Fruit fly (Drosophila melanogaster) whole organism, embryonic: ENCODE results near the gene bsh.

ENCODE experiments used
- Adf1 ChIP-seq: fragments of 200-800 bp; sonication (Bioruptor generic); IDR thresholded peaks from 2 replicates; pipeline ENCODE4 v1.3.6; 2022; ENCODE audit warnings: missing biosample characterization, missing genetic modification characterization
- BEAF-32 ChIP-seq: fragments of 200-800 bp; sonication (Bioruptor generic); optimal IDR thresholded peaks from 3 replicates; lab custom pipeline; 2017; ENCODE audit warnings: missing biosample characterization, missing genetic modification characterization, mild to moderate bottlenecking, moderate library complexity, missing genetic modification reagents
- Blimp-1 ChIP-seq: fragments of 200-800 bp; sonication (Bioruptor generic); optimal IDR thresholded peaks from 3 replicates; lab custom pipeline; 2018; ENCODE audit warnings: missing biosample characterization, missing genetic modification characterization, mild to moderate bottlenecking, moderate library complexity, missing genetic modification reagents
- CG10267 ChIP-seq: fragments of 200-800 bp; sonication (Bioruptor generic); optimal IDR thresholded peaks from 2 replicates; lab custom pipeline; 2018; ENCODE audit warnings: missing biosample characterization, mild to moderate bottlenecking, missing genetic modification characterization, moderate library complexity
- CG11695 ChIP-seq: fragments of 200-800 bp; sonication (Bioruptor generic); IDR thresholded peaks from 3 replicates; pipeline ENCODE4 v1.3.6; 2022; ENCODE audit warnings: missing biosample characterization, missing genetic modification characterization
- CG12659 ChIP-seq: fragments of 200-800 bp; sonication (Bioruptor generic); optimal IDR thresholded peaks from 3 replicates; lab custom pipeline; 2017; ENCODE audit warnings: mild to moderate bottlenecking, missing biosample characterization, missing genetic modification reagents, missing genetic modification characterization
- CG17186 ChIP-seq: fragments of 200-800 bp; sonication (Bioruptor generic); optimal IDR thresholded peaks from 3 replicates; lab custom pipeline; 2017; ENCODE audit warnings: missing biosample characterization, missing genetic modification reagents, missing genetic modification characterization
- CG32532 ChIP-seq: fragments of 200-800 bp; sonication (Bioruptor generic); IDR thresholded peaks from 2 replicates; pipeline ENCODE4 v1.3.6; 2022; ENCODE audit warnings: missing biosample characterization, missing genetic modification characterization
- CG32772 ChIP-seq: fragments of 200-800 bp; sonication (Bioruptor generic); IDR thresholded peaks from 2 replicates; pipeline ENCODE4 v1.3.6; 2022; ENCODE audit warnings: missing biosample characterization, missing genetic modification characterization
- CG33213 ChIP-seq: fragments of 200-800 bp; sonication (Bioruptor generic); optimal IDR thresholded peaks from 3 replicates; lab custom pipeline; 2016; ENCODE audit warnings: missing biosample characterization, missing genetic modification characterization
- CG3726 ChIP-seq: fragments of 200-800 bp; sonication (Bioruptor generic); IDR thresholded peaks from 3 replicates; pipeline ENCODE4, ENCODE4 v1.3.6; 2022; ENCODE audit warnings: missing biosample characterization, missing genetic modification characterization
- CG4707 ChIP-seq: fragments of 200-800 bp; sonication (Bioruptor generic); optimal IDR thresholded peaks from 2 replicates; lab custom pipeline; 2018; ENCODE audit warnings: missing biosample characterization, mild to moderate bottlenecking, missing genetic modification characterization, moderate library complexity
- CG7372 ChIP-seq: fragments of 200-800 bp; sonication (Bioruptor generic); IDR thresholded peaks from 2 replicates; pipeline ENCODE4 v1.3.6; 2022; ENCODE audit warnings: missing biosample characterization, missing genetic modification characterization
- CG7987 ChIP-seq: fragments of 200-800 bp; sonication (Bioruptor generic); optimal IDR thresholded peaks from 2 replicates; lab custom pipeline; 2018; ENCODE audit warnings: missing biosample characterization, mild to moderate bottlenecking, missing genetic modification characterization, moderate library complexity
- CG8924 ChIP-seq: fragments of 200-800 bp; optimal IDR thresholded peaks from 3 replicates; lab custom pipeline; 2019; ENCODE audit warnings: missing biosample characterization, mild to moderate bottlenecking, missing genetic modification characterization, moderate library complexity
- CG9609 ChIP-seq: fragments of 200-800 bp; sonication (Bioruptor generic); optimal IDR thresholded peaks from 3 replicates; lab custom pipeline; 2016; ENCODE audit warnings: missing biosample characterization, missing genetic modification characterization
- CHES-1-like ChIP-seq: fragments of 200-800 bp; sonication (Bioruptor generic); optimal IDR thresholded peaks from 2 replicates; lab custom pipeline; 2016; ENCODE audit warnings: missing biosample characterization, missing genetic modification characterization
- CoRest ChIP-seq: fragments of 200-800 bp; sonication (Bioruptor generic); optimal IDR thresholded peaks from 3 replicates; lab custom pipeline; 2018; ENCODE audit warnings: missing biosample characterization, mild to moderate bottlenecking, missing genetic modification characterization, moderate library complexity
- Dbx ChIP-seq: fragments of 200-800 bp; sonication (Bioruptor generic); IDR thresholded peaks from 3 replicates; pipeline ENCODE4 v1.3.6; 2022; ENCODE audit warnings: missing biosample characterization, missing genetic modification characterization
- Deaf1 ChIP-seq: fragments of 200-800 bp; optimal IDR thresholded peaks from 3 replicates; lab custom pipeline; 2019; ENCODE audit warnings: missing biosample characterization, mild to moderate bottlenecking, missing genetic modification characterization, moderate library complexity
- Dp ChIP-seq: fragments of 200-800 bp; sonication (Bioruptor generic); optimal IDR thresholded peaks from 2 replicates; lab custom pipeline; 2018; ENCODE audit warnings: missing biosample characterization, mild to moderate bottlenecking, missing genetic modification characterization, moderate library complexity
- E2f2 ChIP-seq: fragments of 200-800 bp; sonication (Bioruptor generic); IDR thresholded peaks from 2 replicates; pipeline ENCODE4 v1.3.6; 2022; ENCODE audit warnings: missing biosample characterization, missing genetic modification characterization
- HmgZ ChIP-seq: fragments of 200-800 bp; sonication (Bioruptor generic); optimal IDR thresholded peaks from 2 replicates; lab custom pipeline; 2018; ENCODE audit warnings: missing biosample characterization, mild to moderate bottlenecking, missing genetic modification characterization
- Hmr ChIP-seq: fragments of 200-800 bp; sonication (Bioruptor generic); optimal IDR thresholded peaks from 3 replicates; lab custom pipeline; 2017; ENCODE audit warnings: mild to moderate bottlenecking, missing biosample characterization, missing genetic modification reagents, missing genetic modification characterization
- Mes4 ChIP-seq: fragments of 200-800 bp; sonication (Bioruptor generic); optimal IDR thresholded peaks from 2 replicates; lab custom pipeline; 2016; ENCODE audit warnings: missing biosample characterization, missing genetic modification characterization
- NFAT ChIP-seq: fragments of 200-800 bp; sonication (Bioruptor generic); IDR thresholded peaks from 2 replicates; pipeline ENCODE4 v1.3.6; 2022; ENCODE audit warnings: missing biosample characterization, missing genetic modification characterization
- Nf-YC ChIP-seq: fragments of 200-800 bp; optimal IDR thresholded peaks from 3 replicates; lab custom pipeline; 2019; ENCODE audit warnings: missing biosample characterization, mild to moderate bottlenecking, missing genetic modification characterization, moderate library complexity
- Rx ChIP-seq: fragments of 200-800 bp; sonication (Bioruptor generic); IDR thresholded peaks from 2 replicates; pipeline ENCODE4 v1.3.6; 2022; ENCODE audit warnings: missing biosample characterization, missing genetic modification characterization
- Sox100B ChIP-seq: fragments of 200-800 bp; sonication (Bioruptor generic); optimal IDR thresholded peaks from 3 replicates; lab custom pipeline; 2018; ENCODE audit warnings: missing biosample characterization, mild to moderate bottlenecking, missing genetic modification characterization
- ara ChIP-seq: fragments of 200-800 bp; sonication (Bioruptor generic); IDR thresholded peaks from 2 replicates; pipeline ENCODE4 v1.3.6; 2022; ENCODE audit warnings: missing biosample characterization, missing genetic modification characterization
- dan ChIP-seq: fragments of 200-800 bp; sonication (Bioruptor generic); IDR thresholded peaks from 2 replicates; pipeline ENCODE4 v1.3.6; 2022; ENCODE audit warnings: missing biosample characterization, missing genetic modification characterization
- fd3F ChIP-seq: fragments of 200-800 bp; sonication (Bioruptor generic); optimal IDR thresholded peaks from 2 replicates; lab custom pipeline; 2018; ENCODE audit warnings: missing biosample characterization, mild to moderate bottlenecking, missing genetic modification characterization, moderate library complexity
- ftz-f1 ChIP-seq: fragments of 200-800 bp; sonication (Bioruptor generic); optimal IDR thresholded peaks from 2 replicates; lab custom pipeline; 2016; ENCODE audit warnings: missing biosample characterization, missing genetic modification characterization
- gem ChIP-seq: fragments of 200-800 bp; sonication (Bioruptor generic); optimal IDR thresholded peaks from 2 replicates; lab custom pipeline; 2019; ENCODE audit warnings: missing biosample characterization, mild to moderate bottlenecking, missing genetic modification characterization, moderate library complexity
- gsb-n ChIP-seq: fragments of 200-800 bp; sonication (Bioruptor generic); optimal IDR thresholded peaks from 3 replicates; lab custom pipeline; 2018; ENCODE audit warnings: missing biosample characterization, mild to moderate bottlenecking, missing genetic modification characterization
- hkb ChIP-seq, 2 experiments: fragments of 200-800 bp in 1 of 2; fragments of >200 bp in 1 of 2; sonication (Bioruptor generic) in 1 of 2; IDR thresholded peaks in 1 of 2; optimal IDR thresholded peaks in 1 of 2; 2 replicates each; pipeline versions ENCODE4 v1.3.6 to Lab custom; 2017 to 2022; ENCODE audit warnings: missing biosample characterization in 1 of 2, missing genetic modification characterization in 1 of 2
- lab ChIP-seq: fragments of 200-800 bp; sonication (Bioruptor generic); optimal IDR thresholded peaks from 3 replicates; lab custom pipeline; 2017; ENCODE audit warnings: missing biosample characterization, missing genetic modification characterization, mild to moderate bottlenecking, moderate library complexity, missing genetic modification reagents
- mirr ChIP-seq: fragments of 200-800 bp; sonication (Bioruptor generic); optimal IDR thresholded peaks from 3 replicates; lab custom pipeline; 2018; ENCODE audit warnings: missing biosample characterization, mild to moderate bottlenecking, missing genetic modification characterization
- nmo ChIP-seq: fragments of 200-800 bp; sonication (Bioruptor generic); optimal IDR thresholded peaks from 2 replicates; lab custom pipeline; 2018; ENCODE audit warnings: missing biosample characterization, mild to moderate bottlenecking, missing genetic modification characterization, moderate library complexity
- odd ChIP-seq: fragments of 200-800 bp; sonication (Bioruptor generic); optimal IDR thresholded peaks from 2 replicates; lab custom pipeline; 2017; ENCODE audit warnings: missing biosample characterization, mild to moderate bottlenecking, missing genetic modification characterization
- p53 ChIP-seq: fragments of 200-800 bp; sonication (Bioruptor generic); optimal IDR thresholded peaks from 2 replicates; lab custom pipeline; 2016; ENCODE audit warnings: missing biosample characterization, missing genetic modification characterization
- prd ChIP-seq, 3 experiments: fragments of >200 bp in 2 of 3; fragments of 200-800 bp in 1 of 3; sonication (Bioruptor generic) in 1 of 3; optimal IDR thresholded peaks in 2 of 3; IDR thresholded peaks in 1 of 3; 2 replicates in 2 of 3; 3 replicates in 1 of 3; pipeline versions ENCODE4 v1.3.6 to Lab custom; 2017 to 2022; ENCODE audit warnings: missing biosample characterization in 1 of 3, missing genetic modification characterization in 1 of 3
- rib ChIP-seq: fragments of 200-800 bp; sonication (Bioruptor generic); IDR thresholded peaks from 2 replicates; pipeline ENCODE4 v1.3.6; 2022; ENCODE audit warnings: missing biosample characterization, missing genetic modification characterization
- sd ChIP-seq: fragments of 200-800 bp; sonication (Bioruptor generic); optimal IDR thresholded peaks from 3 replicates; lab custom pipeline; 2018; ENCODE audit warnings: missing biosample characterization, mild to moderate bottlenecking, missing genetic modification characterization, moderate library complexity
- tna ChIP-seq: fragments of 200-800 bp; sonication (Bioruptor generic); IDR thresholded peaks from 2 replicates; pipeline ENCODE4 v1.3.6; 2022; ENCODE audit warnings: missing biosample characterization, missing genetic modification characterization; ENCODE audit not compliant: partially characterized antibody
- trem ChIP-seq: fragments of 200-800 bp; optimal IDR thresholded peaks from 3 replicates; lab custom pipeline; 2019; ENCODE audit warnings: missing biosample characterization, mild to moderate bottlenecking, missing genetic modification characterization, moderate library complexity

bsh gene

DNA sequence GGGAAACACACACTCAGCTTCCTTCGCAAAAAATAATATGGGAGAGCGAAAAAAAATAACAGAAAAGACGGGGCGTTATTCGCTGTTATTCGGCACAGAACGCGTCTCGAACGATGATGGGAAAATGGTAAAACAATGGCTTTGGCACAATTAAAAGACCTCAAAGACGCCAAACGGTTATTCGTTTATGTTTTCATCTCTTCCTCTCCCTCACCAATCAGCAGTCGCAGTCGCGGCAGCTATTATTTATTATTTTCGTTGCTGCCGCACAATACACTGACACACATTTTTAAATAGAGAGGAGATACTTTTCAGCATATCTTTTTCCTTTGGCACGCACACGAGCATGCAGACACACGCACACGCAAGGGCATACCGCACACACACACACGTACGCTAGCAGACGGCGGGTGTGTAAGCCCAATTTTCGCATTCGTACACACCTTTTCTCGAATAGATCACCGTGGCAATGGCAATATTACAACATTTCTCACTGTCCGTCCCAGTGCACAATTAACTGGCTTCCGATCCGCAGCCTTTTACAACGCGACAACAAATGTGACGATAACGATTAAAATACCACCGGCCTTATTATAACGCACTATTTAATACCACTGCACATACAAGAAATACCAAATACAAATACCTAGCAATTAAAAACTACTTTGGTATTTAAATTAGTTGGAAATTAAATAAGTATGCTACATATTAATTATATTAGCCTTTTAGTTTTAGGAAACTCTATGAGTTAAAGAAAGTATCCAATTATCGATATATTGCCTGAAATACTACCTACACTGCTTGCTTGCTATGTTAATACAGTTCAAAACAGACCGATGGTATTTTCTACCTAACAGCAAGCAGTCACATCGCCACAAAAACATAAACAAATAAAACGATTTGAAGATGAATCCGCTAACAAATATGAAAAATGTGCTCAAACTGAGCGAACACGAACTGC is 22.7 kb upstream of the bsh start, which contains the start of the genes CdGAPr and CG10466 (continued):
- peak; percentile 54 for TF ChIP-seq CHES-1-like
- peak; percentile 38 for TF ChIP-seq Dp (GFP tag; lab: Kevin White, UChicago)
- TF ChIP-seq gem (tag; lab: Kevin White, UChicago) = peak; percentile 20
- 0 out of 2 replicates have a peak, but pooled peaks have one; percentile 18 for TF ChIP-seq NFAT (GFP tag; lab: Robert Waterston, UW)
- no peak for TF ChIP-seq ara (GFP tag; lab: Robert Waterston, UW)
- peak; percentile 44 for TF ChIP-seq CoRest
- TF ChIP-seq nmo (GFP tag; lab: Kevin White, UChicago) = peak; percentile 76
- TF ChIP-seq ftz-f1 = peak; percentile 60
- no peak for TF ChIP-seq CG32772 (GFP tag; lab: Robert Waterston, UW)
- TF ChIP-seq hkb (optimal IDR thresholded peaks at IDR 0.05; lab: Kevin White, UChicago) = no peak
- TF ChIP-seq hkb (GFP tag; IDR thresholded peaks at IDR 0.05; lab: Robert Waterston, UW) = peak; percentile 44; the same call in 1 of the 2 replicates
- TF ChIP-seq CG17186 (GFP tag; lab: Kevin White, UChicago) = peak; percentile 24
- no peak for TF ChIP-seq CG9609 (GFP tag; lab: Kevin White, UChicago)
- TF ChIP-seq mirr = peak; percentile 26
- TF ChIP-seq trem (tag; lab: Kevin White, UChicago) = peak; percentile 79
- no peak for TF ChIP-seq prd (optimal IDR thresholded peaks at IDR 0.05; lab: Kevin White, UChicago)
- no peak for TF ChIP-seq prd (GFP tag; IDR thresholded peaks at IDR 0.05; lab: Robert Waterston, UW)
- no peak for TF ChIP-seq CG3726 (GFP tag; lab: Robert Waterston, UW)
- TF ChIP-seq fd3F = no peak
- no peak for TF ChIP-seq Rx (GFP tag; lab: Robert Waterston, UW)
- TF ChIP-seq tna (GFP tag; lab: Robert Waterston, UW) = peak; percentile 27; the same call in 1 of the 2 replicates
- peak; percentile 17; the same call in 1 of the 3 replicates for TF ChIP-seq Dbx
- TF ChIP-seq dan (GFP tag; lab: Robert Waterston, UW) = no peak
- peak; percentile 76 for TF ChIP-seq CG8924 (tag; lab: Kevin White, UChicago)
- TF ChIP-seq Mes4 (GFP tag; lab: Kevin White, UChicago) = peak; percentile 1
- TF ChIP-seq CG10267 (tag; lab: Kevin White, UChicago) = peak; percentile 65
- TF ChIP-seq Deaf1 (tag; lab: Kevin White, UChicago) = peak; percentile 5
- TF ChIP-seq CG4707 (GFP tag; lab: Kevin White, UChicago) = no peak
- no peak for TF ChIP-seq CG7372
- TF ChIP-seq Nf-YC (tag; lab: Kevin White, UChicago) = peak; percentile 21
- TF ChIP-seq sd (tag; lab: Kevin White, UChicago) = peak; percentile 62
- TF ChIP-seq CG7987 (GFP tag; lab: Kevin White, UChicago) = peak; percentile 33
- TF ChIP-seq odd (GFP tag; lab: Kevin White, UChicago) = peak; percentile 54
- peak; percentile 52 for TF ChIP-seq gsb-n
- TF ChIP-seq E2f2 (GFP tag; lab: Robert Waterston, UW) = peak; percentile 5; the same call in 1 of the 2 replicates
- peak; percentile 42 for TF ChIP-seq lab (GFP tag; lab: Kevin White, UChicago)
- no peak for TF ChIP-seq CG11695 (GFP tag; lab: Robert Waterston, UW)
- TF ChIP-seq p53 (GFP tag; lab: Kevin White, UChicago) = no peak
- TF ChIP-seq rib (GFP tag; lab: Robert Waterston, UW) = no peak
- peak; percentile 29 for TF ChIP-seq HmgZ (tag; lab: Kevin White, UChicago)
- TF ChIP-seq Blimp-1 (GFP tag; lab: Kevin White, UChicago) = peak; percentile 24
- peak; percentile 68 for TF ChIP-seq Hmr (GFP tag; lab: Kevin White, UChicago)
- TF ChIP-seq BEAF-32 = peak; percentile 62
- peak; percentile 85 for TF ChIP-seq CG12659 (GFP tag; lab: Kevin White, UChicago)
- peak; percentile 42; the same call in 1 of the 2 replicates for TF ChIP-seq CG32532
- no peak for TF ChIP-seq Adf1 (GFP tag; lab: Robert Waterston, UW)
- peak; percentile 63 for TF ChIP-seq CG33213
- TF ChIP-seq Sox100B (GFP tag; lab: Kevin White, UChicago) = no peak
